Fruit fly (Drosophila melanogaster): Measurements from ENCODE around the gene CG11722.
A peak's percentile ranks its signal among the peaks of the same experiment; 100 is the strongest.

- TF ChIP-seq vri (GFP tag; optimal IDR thresholded peaks at IDR 0.05) (peak; percentile 93), Ets96B (tag; optimal IDR thresholded peaks at IDR 0.05) (peak; percentile 93), CG6163 (GFP tag; IDR thresholded peaks at IDR 0.05) (peak; percentile 84), Ets21C (GFP tag; optimal IDR thresholded peaks at IDR 0.05) (peak; percentile 63), fkh (GFP tag; optimal IDR thresholded peaks at IDR 0.05) (no peak), Gug (GFP tag; IDR thresholded peaks at IDR 0.05) (peak; percentile 65), Sox102F (GFP tag; optimal IDR thresholded peaks at IDR 0.05) (peak; percentile 63), cyc (GFP tag; optimal IDR thresholded peaks at IDR 0.05) (peak; percentile 85), Blimp-1 (GFP tag; optimal IDR thresholded peaks at IDR 0.05) (peak; percentile 67)
Measured at dm6 chr3R:10082549-10083075, 37.3 kb upstream of the CG11722 start.

Measured in whole organism, prepupa.